Fruit fly (Drosophila melanogaster) whole organism, embryonic: ENCODE measurements around the gene Prx2.
A peak's percentile ranks its signal among the peaks of the same experiment; 100 is the strongest.

Source experiments
- CG1024 ChIP-seq: fragments of 200-800 bp; sonication (Bioruptor generic); IDR thresholded peaks from 2 replicates; pipeline ENCODE4 v1.3.6; 2022; ENCODE audit warnings: missing biosample characterization, missing genetic modification characterization
- CG10274 ChIP-seq: fragments of 200-800 bp; sonication (Bioruptor generic); optimal IDR thresholded peaks from 3 replicates; lab custom pipeline; 2017; ENCODE audit warnings: missing biosample characterization, mild to moderate bottlenecking, missing genetic modification characterization
- CG10321 ChIP-seq: fragments of 200-800 bp; sonication (Bioruptor generic); IDR thresholded peaks from 2 replicates; pipeline ENCODE4 v1.3.6; 2022; ENCODE audit warnings: missing biosample characterization, missing genetic modification characterization
- CG10979 ChIP-seq: fragments of 200-800 bp; sonication (Bioruptor generic); optimal IDR thresholded peaks from 2 replicates; lab custom pipeline; 2018; ENCODE audit warnings: missing biosample characterization, mild to moderate bottlenecking, missing genetic modification characterization, moderate library complexity
- CG11696 ChIP-seq: fragments of 200-800 bp; sonication (Bioruptor generic); IDR thresholded peaks from 2 replicates; pipeline ENCODE4 v1.3.6; 2022; ENCODE audit warnings: missing biosample characterization, missing genetic modification characterization
- CG12769 ChIP-seq: fragments of 200-800 bp; sonication (Bioruptor generic); optimal IDR thresholded peaks from 2 replicates; lab custom pipeline; 2019; ENCODE audit warnings: missing biosample characterization, mild to moderate bottlenecking, missing genetic modification characterization, moderate library complexity
- CG13424 ChIP-seq: fragments of 200-800 bp; sonication (Bioruptor generic); optimal IDR thresholded peaks from 2 replicates; lab custom pipeline; 2019; ENCODE audit warnings: missing biosample characterization, mild to moderate bottlenecking, missing genetic modification characterization, moderate library complexity
- CG14441 ChIP-seq: fragments of 200-800 bp; sonication (Bioruptor generic); IDR thresholded peaks from 2 replicates; pipeline ENCODE4 v1.3.6; 2022; ENCODE audit warnings: missing biosample characterization, missing genetic modification characterization
- CG17912 ChIP-seq: fragments of 200-800 bp; sonication (Bioruptor generic); optimal IDR thresholded peaks from 2 replicates; lab custom pipeline; 2018; ENCODE audit warnings: missing biosample characterization, mild to moderate bottlenecking, missing genetic modification characterization
- CG30431 ChIP-seq: fragments of 200-800 bp; sonication (Bioruptor generic); optimal IDR thresholded peaks from 2 replicates; lab custom pipeline; 2017; ENCODE audit warnings: missing biosample characterization, missing genetic modification characterization
- CG32767 ChIP-seq: fragments of 200-800 bp; sonication (Bioruptor generic); IDR thresholded peaks from 2 replicates; pipeline ENCODE4 v1.3.6; 2022; ENCODE audit warnings: missing biosample characterization, missing genetic modification characterization
- CG33213 ChIP-seq: fragments of 200-800 bp; sonication (Bioruptor generic); optimal IDR thresholded peaks from 3 replicates; lab custom pipeline; 2016; ENCODE audit warnings: missing biosample characterization, missing genetic modification characterization
- CG34376 ChIP-seq: fragments of 200-800 bp; sonication (Bioruptor generic); optimal IDR thresholded peaks from 2 replicates; lab custom pipeline; 2018; ENCODE audit warnings: missing biosample characterization, mild to moderate bottlenecking, missing genetic modification characterization
- CG4707 ChIP-seq: fragments of 200-800 bp; sonication (Bioruptor generic); optimal IDR thresholded peaks from 2 replicates; lab custom pipeline; 2018; ENCODE audit warnings: missing biosample characterization, mild to moderate bottlenecking, missing genetic modification characterization, moderate library complexity
- CG5953 ChIP-seq: fragments of 200-800 bp; sonication (Bioruptor generic); IDR thresholded peaks from 2 replicates; pipeline ENCODE4 v1.3.6; 2022; ENCODE audit warnings: missing biosample characterization, missing genetic modification characterization
- CHES-1-like ChIP-seq: fragments of 200-800 bp; sonication (Bioruptor generic); optimal IDR thresholded peaks from 2 replicates; lab custom pipeline; 2016; ENCODE audit warnings: missing biosample characterization, missing genetic modification characterization
- D ChIP-seq, 2 experiments: fragments of 200-800 bp in 1 of 2; fragments of >200 bp in 1 of 2; sonication (Bioruptor generic) in 1 of 2; optimal IDR thresholded peaks; 2 replicates in 1 of 2; 3 replicates in 1 of 2; lab custom pipeline; 2017; ENCODE audit warnings: mild to moderate bottlenecking in 1 of 2, missing biosample characterization in 1 of 2, missing genetic modification characterization in 1 of 2, missing genetic modification reagents in 1 of 2
- D19B ChIP-seq: fragments of 200-800 bp; sonication (Bioruptor generic); optimal IDR thresholded peaks from 2 replicates; lab custom pipeline; 2017; ENCODE audit warnings: missing biosample characterization, mild to moderate bottlenecking, missing genetic modification characterization
- Drgx ChIP-seq: fragments of 200-800 bp; sonication (Bioruptor generic); IDR thresholded peaks from 2 replicates; pipeline ENCODE4 v1.3.6; 2022; ENCODE audit warnings: missing biosample characterization, missing genetic modification characterization
- Hsf ChIP-seq: fragments of 200-800 bp; sonication (Bioruptor generic); optimal IDR thresholded peaks from 3 replicates; lab custom pipeline; 2016; ENCODE audit warnings: missing biosample characterization, missing genetic modification characterization
- Jarid2 ChIP-seq: fragments of 200-800 bp; sonication (Bioruptor generic); optimal IDR thresholded peaks from 3 replicates; lab custom pipeline; 2017; ENCODE audit warnings: mild to moderate bottlenecking, missing biosample characterization, missing genetic modification reagents, missing genetic modification characterization
- Kr ChIP-seq: fragments of 200-800 bp; sonication (Bioruptor generic); optimal IDR thresholded peaks from 2 replicates; lab custom pipeline; 2017; ENCODE audit warnings: missing biosample characterization, mild to moderate bottlenecking, missing genetic modification characterization
- Lim3 ChIP-seq: fragments of 200-800 bp; sonication (Bioruptor generic); IDR thresholded peaks from 2 replicates; pipeline ENCODE4 v1.3.6; 2022; ENCODE audit warnings: missing biosample characterization, missing genetic modification characterization
- Myb ChIP-seq: fragments of 200-800 bp; sonication (Bioruptor generic); optimal IDR thresholded peaks from 2 replicates; lab custom pipeline; 2016; ENCODE audit warnings: missing biosample characterization, missing genetic modification characterization
- Ptx1 ChIP-seq: fragments of 200-800 bp; sonication (Bioruptor generic); IDR thresholded peaks from 2 replicates; pipeline ENCODE4 v1.3.6; 2022; ENCODE audit warnings: missing biosample characterization, missing genetic modification characterization
- Ssrp ChIP-seq: fragments of 200-800 bp; sonication (Bioruptor generic); optimal IDR thresholded peaks from 2 replicates; lab custom pipeline; 2018; ENCODE audit warnings: missing biosample characterization, mild to moderate bottlenecking, missing genetic modification characterization, moderate library complexity
- ato ChIP-seq: fragments of 200-800 bp; sonication (Bioruptor generic); IDR thresholded peaks from 2 replicates; pipeline ENCODE4 v1.3.6; 2022; ENCODE audit warnings: missing biosample characterization, missing genetic modification characterization; ENCODE audit not compliant: partially characterized antibody
- chn ChIP-seq: fragments of 200-800 bp; sonication (Bioruptor generic); optimal IDR thresholded peaks from 2 replicates; lab custom pipeline; 2016; ENCODE audit warnings: missing biosample characterization, missing genetic modification characterization
- crp ChIP-seq, 2 experiments: fragments of 200-800 bp; sonication (Bioruptor generic); optimal IDR thresholded peaks; 2 replicates in 1 of 2; 3 replicates in 1 of 2; lab custom pipeline; 2017; ENCODE audit warnings: missing biosample characterization in 2 of 2, missing genetic modification characterization in 2 of 2, mild to moderate bottlenecking in 1 of 2, moderate library complexity in 1 of 2
- danr ChIP-seq: fragments of 200-800 bp; sonication (Bioruptor generic); IDR thresholded peaks from 2 replicates; pipeline ENCODE4 v1.3.6; 2022; ENCODE audit warnings: missing biosample characterization, missing genetic modification characterization
- eyg ChIP-seq: fragments of 200-800 bp; sonication (Bioruptor generic); optimal IDR thresholded peaks from 3 replicates; lab custom pipeline; 2016; ENCODE audit warnings: missing biosample characterization, missing genetic modification characterization
- gcm2 ChIP-seq: fragments of 200-800 bp; sonication (Bioruptor generic); optimal IDR thresholded peaks from 2 replicates; lab custom pipeline; 2016; ENCODE audit warnings: missing biosample characterization, missing genetic modification characterization
- h ChIP-seq: fragments of >200 bp; optimal IDR thresholded peaks from 2 replicates; lab custom pipeline; 2017
- klu ChIP-seq: fragments of 200-800 bp; sonication (Bioruptor generic); IDR thresholded peaks from 2 replicates; pipeline ENCODE4 v1.3.6; 2022; ENCODE audit warnings: missing biosample characterization, missing genetic modification characterization
- lab ChIP-seq: fragments of 200-800 bp; sonication (Bioruptor generic); optimal IDR thresholded peaks from 3 replicates; lab custom pipeline; 2017; ENCODE audit warnings: missing biosample characterization, missing genetic modification characterization, mild to moderate bottlenecking, moderate library complexity, missing genetic modification reagents
- lov ChIP-seq, 2 experiments: fragments of 200-800 bp in 1 of 2; fragments of >200 bp in 1 of 2; sonication (Bioruptor generic) in 1 of 2; IDR thresholded peaks in 1 of 2; optimal IDR thresholded peaks in 1 of 2; 2 replicates in 1 of 2; 3 replicates in 1 of 2; pipeline versions ENCODE4 v1.3.6 to Lab custom; 2017 to 2022; ENCODE audit warnings: missing biosample characterization in 1 of 2, missing genetic modification characterization in 1 of 2
- mam ChIP-seq: fragments of 200-800 bp; sonication (Bioruptor generic); optimal IDR thresholded peaks from 3 replicates; lab custom pipeline; 2016; ENCODE audit warnings: missing biosample characterization, missing genetic modification characterization
- mld ChIP-seq: fragments of 200-800 bp; sonication (Bioruptor generic); IDR thresholded peaks from 3 replicates; pipeline ENCODE4 v1.3.6; 2022; ENCODE audit warnings: missing biosample characterization, missing genetic modification characterization; ENCODE audit not compliant: partially characterized antibody
- oc ChIP-seq: fragments of 200-800 bp; sonication (Bioruptor generic); optimal IDR thresholded peaks from 2 replicates; lab custom pipeline; 2018; ENCODE audit warnings: missing biosample characterization, mild to moderate bottlenecking, missing genetic modification characterization, moderate library complexity
- prd ChIP-seq, 3 experiments: fragments of >200 bp in 2 of 3; fragments of 200-800 bp in 1 of 3; sonication (Bioruptor generic) in 1 of 3; optimal IDR thresholded peaks in 2 of 3; IDR thresholded peaks in 1 of 3; 2 replicates in 2 of 3; 3 replicates in 1 of 3; pipeline versions ENCODE4 v1.3.6 to Lab custom; 2017 to 2022; ENCODE audit warnings: missing biosample characterization in 1 of 3, missing genetic modification characterization in 1 of 3
- repo ChIP-seq: fragments of 200-800 bp; sonication (Bioruptor generic); optimal IDR thresholded peaks from 2 replicates; lab custom pipeline; 2016; ENCODE audit warnings: missing biosample characterization, missing genetic modification characterization
- sc ChIP-seq, 3 experiments: fragments of >200 bp in 2 of 3; fragments of 200-800 bp in 1 of 3; sonication (Bioruptor generic) in 1 of 3; optimal IDR thresholded peaks; 2 replicates in 2 of 3; 3 replicates in 1 of 3; lab custom pipeline; 2017; ENCODE audit warnings: mild to moderate bottlenecking in 1 of 3, missing biosample characterization in 1 of 3, missing genetic modification characterization in 1 of 3, missing genetic modification reagents in 1 of 3
- shn ChIP-seq: fragments of 200-800 bp; sonication (Bioruptor generic); optimal IDR thresholded peaks from 3 replicates; lab custom pipeline; 2016; ENCODE audit warnings: missing biosample characterization, missing genetic modification characterization
- sug ChIP-seq: fragments of 200-800 bp; optimal IDR thresholded peaks from 2 replicates; lab custom pipeline; 2019; ENCODE audit warnings: missing biosample characterization, mild to moderate bottlenecking, missing genetic modification characterization, moderate library complexity
- usp ChIP-seq: fragments of >200 bp; optimal IDR thresholded peaks from 2 replicates; lab custom pipeline; 2017; ENCODE audit warnings: missing biosample characterization, missing genetic modification characterization
- wor ChIP-seq: fragments of 200-800 bp; sonication (Bioruptor generic); IDR thresholded peaks from 2 replicates; pipeline ENCODE4 v1.3.6; 2022; ENCODE audit warnings: missing biosample characterization, missing genetic modification characterization
- zfh2 ChIP-seq: fragments of 200-800 bp; sonication (Bioruptor generic); optimal IDR thresholded peaks from 2 replicates; lab custom pipeline; 2016; ENCODE audit warnings: missing biosample characterization, missing genetic modification characterization

The Prx2 gene

dm6 chrX:13331814-13332701 lies 2.4 kb downstream of the Prx2 start (continued):
- TF ChIP-seq CG32767 (GFP tag; lab: Robert Waterston, UW) (no peak), Lim3 (GFP tag; lab: Robert Waterston, UW) (no peak), sc (optimal IDR thresholded peaks at IDR 0.05; lab: Kevin White, UChicago) (no peak), sc (GFP tag; optimal IDR thresholded peaks at IDR 0.05; lab: Kevin White, UChicago) (no peak), D (optimal IDR thresholded peaks at IDR 0.05; lab: Kevin White, UChicago) (no peak), D (GFP tag; optimal IDR thresholded peaks at IDR 0.05; lab: Kevin White, UChicago) (no peak), Myb (GFP tag; lab: Kevin White, UChicago) (no peak), Kr (GFP tag; lab: Kevin White, UChicago) (no peak), mld (GFP tag; lab: Robert Waterston, UW) (no peak), wor (GFP tag; lab: Robert Waterston, UW) (0 out of 2 replicates have a peak, but pooled peaks have one; percentile 22), CG10979 (no peak), Ssrp (no peak), shn (GFP tag; lab: Kevin White, UChicago) (no peak), oc (tag; lab: Kevin White, UChicago) (no peak), CG14441 (GFP tag; lab: Robert Waterston, UW) (peak; percentile 56), CG13424 (tag; lab: Kevin White, UChicago) (no peak), CG17912 (GFP tag; lab: Kevin White, UChicago) (no peak), repo (GFP tag; lab: Kevin White, UChicago) (no peak), CG34376 (no peak), klu (GFP tag; lab: Robert Waterston, UW) (no peak), CG10321 (GFP tag; lab: Robert Waterston, UW) (no peak), prd (optimal IDR thresholded peaks at IDR 0.05; lab: Kevin White, UChicago) (no peak), prd (GFP tag; IDR thresholded peaks at IDR 0.05; lab: Robert Waterston, UW) (peak; percentile 31; the same call in 2 of the 3 replicates), mam (peak; percentile 26), usp (GFP tag; lab: Kevin White, UChicago) (no peak), eyg (GFP tag; lab: Kevin White, UChicago) (no peak), sug (tag; lab: Kevin White, UChicago) (no peak), CG4707 (GFP tag; lab: Kevin White, UChicago) (no peak), lov (optimal IDR thresholded peaks at IDR 0.05; lab: Kevin White, UChicago) (no peak), lov (GFP tag; IDR thresholded peaks at IDR 0.05; lab: Robert Waterston, UW) (no peak), CG12769 (tag; lab: Kevin White, UChicago) (peak; percentile 11), CG11696 (GFP tag; lab: Robert Waterston, UW) (no peak), zfh2 (GFP tag; lab: Kevin White, UChicago) (peak; percentile 22), h (no peak), Drgx (GFP tag; lab: Robert Waterston, UW) (peak; percentile 89), CHES-1-like (no peak), gcm2 (no peak), CG33213 (GFP tag; lab: Kevin White, UChicago) (no peak), crp (GFP tag; optimal IDR thresholded peaks at IDR 0.05; lab: Kevin White, UChicago) (peak in 1 of 2 experiments; percentile 39), Ptx1 (GFP tag; lab: Robert Waterston, UW) (peak; percentile 28; the same call in 1 of the 2 replicates), CG5953 (no peak), CG30431 (GFP tag; lab: Kevin White, UChicago) (no peak), CG10274 (no peak), Jarid2 (GFP tag; lab: Kevin White, UChicago) (no peak), D19B (no peak), chn (GFP tag; lab: Kevin White, UChicago) (no peak), danr (GFP tag; lab: Robert Waterston, UW) (no peak), lab (GFP tag; lab: Kevin White, UChicago) (peak; percentile 5), Hsf (no peak), CG1024 (GFP tag; lab: Robert Waterston, UW) (no peak), ato (GFP tag; lab: Robert Waterston, UW) (no peak)
